Fruit fly (Drosophila melanogaster): Measurements from ENCODE around the gene Dnaaf5.

Dnaaf5 gene

dm6 chr3R:14335504-14335903 is 26.1 kb downstream of the Dnaaf5 start:
- no peak for TF ChIP-seq noc (tag; optimal IDR thresholded peaks at IDR 0.05)

dm6 chr3R:14332735-14333134 is 28.9 kb downstream of the Dnaaf5 start:
- no peak for TF ChIP-seq noc (tag; optimal IDR thresholded peaks at IDR 0.05)

dm6 chr3R:14331474-14331873 is 30.1 kb downstream of the Dnaaf5 start:
- no peak for TF ChIP-seq noc (tag; optimal IDR thresholded peaks at IDR 0.05)

dm6 chr3R:14330654-14331053 is 30.9 kb downstream of the Dnaaf5 start:
- no peak for TF ChIP-seq noc (tag; optimal IDR thresholded peaks at IDR 0.05)

- no peak for TF ChIP-seq noc (tag; optimal IDR thresholded peaks at IDR 0.05)
Measured at dm6 chr3R:14329549-14329948, 32.0 kb downstream of the Dnaaf5 start.

- peak; percentile 85 for TF ChIP-seq noc (tag; optimal IDR thresholded peaks at IDR 0.05)
Measured at dm6 chr3R:14327472-14328104, 34.0 kb downstream of the Dnaaf5 start, which contains the start of gene spn-B. spn-B (plus strand) TSS chr3R:14328051.

dm6 chr3R:14327113-14327466 is 34.5 kb downstream of the Dnaaf5 start:
- TF ChIP-seq noc (tag; optimal IDR thresholded peaks at IDR 0.05), result no peak

- TF ChIP-seq noc (tag; optimal IDR thresholded peaks at IDR 0.05), result no peak
Measured at dm6 chr3R:14326250-14327112, 35.1 kb downstream of the Dnaaf5 start, which contains the start of the genes Afti and ATPsynE. Afti (minus strand) TSS chr3R:14326689. ATPsynE (plus strand) TSS chr3R:14326947.

- no peak for TF ChIP-seq noc (tag; optimal IDR thresholded peaks at IDR 0.05)
Measured at dm6 chr3R:14315912-14316444, 45.6 kb downstream of the Dnaaf5 start, which contains the start of gene Set8. Set8 (plus strand) TSS chr3R:14316038.

dm6 chr3R:14314554-14314953 is 47.0 kb downstream of the Dnaaf5 start, which contains the start of gene Crz:
Crz (plus strand) TSS chr3R:14314854.
- TF ChIP-seq noc (tag; optimal IDR thresholded peaks at IDR 0.05), result no peak

dm6 chr3R:14311027-14311426 is 50.6 kb downstream of the Dnaaf5 start:
- peak; percentile 30 for TF ChIP-seq noc (tag; optimal IDR thresholded peaks at IDR 0.05)

- no peak for TF ChIP-seq noc (tag; optimal IDR thresholded peaks at IDR 0.05)
Measured at dm6 chr3R:14310062-14310461, 51.5 kb downstream of the Dnaaf5 start, which contains the start of gene CG31321. CG31321 (plus strand) TSS chr3R:14310362.

- TF ChIP-seq noc (tag; optimal IDR thresholded peaks at IDR 0.05), result peak; percentile 12
Measured at dm6 chr3R:14308801-14309217, 52.8 kb downstream of the Dnaaf5 start, which contains the start of gene Polr2I. Polr2I (plus strand) TSS chr3R:14309089.
